Worm (Caenorhabditis elegans): ENCODE data around the gene cnt-2.

Gene cnt-2

DNA sequence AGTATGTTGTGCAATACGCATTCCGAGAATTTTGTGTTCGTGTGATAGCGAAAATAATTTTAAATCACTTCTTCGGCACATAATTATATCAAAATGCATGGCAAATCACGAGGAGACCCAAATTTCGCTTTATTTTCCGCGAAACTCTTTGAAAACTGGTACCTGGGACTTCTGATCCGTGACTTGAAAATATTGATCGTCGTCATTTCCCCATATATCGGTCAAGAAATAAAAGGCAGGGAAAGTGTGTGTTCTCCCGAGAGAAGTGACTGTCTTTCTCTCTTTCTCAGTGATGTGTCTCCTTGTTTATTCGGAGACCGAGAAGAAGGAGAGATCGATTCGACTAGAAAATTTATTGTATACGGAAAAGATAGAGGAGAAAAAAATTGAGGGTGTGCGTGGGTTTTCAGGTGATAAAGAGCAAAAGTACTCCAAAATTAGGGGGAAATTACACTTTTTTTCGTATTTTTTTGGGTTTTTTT is 56.4 kb downstream of the cnt-2 start, which contains the start of gene W09D10.5 (continued):
- TF ChIP-seq ceh-63 (GFP tag; optimal IDR thresholded peaks at IDR 0.05), result no peak
- no peak for TF ChIP-seq pag-3 (tag; optimal IDR thresholded peaks at IDR 0.05; ENCODE audit: borderline replicate concordance, insufficient read depth)
- no peak for TF ChIP-seq hlh-4 (tag; optimal IDR thresholded peaks at IDR 0.05)
- no peak for TF ChIP-seq aly-2 (tag; optimal IDR thresholded peaks at IDR 0.05)
- no peak for TF ChIP-seq ceh-82 (tag; optimal IDR thresholded peaks at IDR 0.05)
- no peak for TF ChIP-seq ceh-88 (GFP tag; IDR thresholded peaks at IDR 0.05)
- TF ChIP-seq unc-30 (tag; optimal IDR thresholded peaks at IDR 0.05), result no peak
- TF ChIP-seq mab-9 (GFP tag; IDR thresholded peaks at IDR 0.05), result no peak
- no peak for TF ChIP-seq mdl-1 (tag; optimal IDR thresholded peaks at IDR 0.05)
- no peak for TF ChIP-seq sox-4 (tag; optimal IDR thresholded peaks at IDR 0.05)
- no peak for TF ChIP-seq nhr-76 (tag; optimal IDR thresholded peaks at IDR 0.05)
- TF ChIP-seq lsy-2 (tag; optimal IDR thresholded peaks at IDR 0.05), result peak in 1 of 2 experiments; percentile 40
- no peak for TF ChIP-seq elt-3 (tag; optimal IDR thresholded peaks at IDR 0.05)
- TF ChIP-seq nhr-20 (tag; optimal IDR thresholded peaks at IDR 0.05), result peak; percentile 15
- TF ChIP-seq mef-2 (tag; optimal IDR thresholded peaks at IDR 0.05), result no peak
- peak; percentile 94 for TF ChIP-seq blmp-1 (tag; optimal IDR thresholded peaks at IDR 0.05)
- no peak for TF ChIP-seq elt-2 (tag; optimal IDR thresholded peaks at IDR 0.05)
- no peak for TF ChIP-seq dpl-1 (GFP tag; optimal IDR thresholded peaks at IDR 0.05)
- TF ChIP-seq nhr-71 (tag; optimal IDR thresholded peaks at IDR 0.05), result peak; percentile 4
- no peak for TF ChIP-seq fos-1 (tag; optimal IDR thresholded peaks at IDR 0.05)
- TF ChIP-seq C04F5.9 (tag; optimal IDR thresholded peaks at IDR 0.05), result no peak
- TF ChIP-seq alr-1 (tag; optimal IDR thresholded peaks at IDR 0.05; ENCODE audit: borderline replicate concordance), result no peak
- no peak for TF ChIP-seq C34B4.2 (tag; optimal IDR thresholded peaks at IDR 0.05)
- no peak for TF ChIP-seq unc-86 (tag; optimal IDR thresholded peaks at IDR 0.05)
- TF ChIP-seq ets-5 (GFP tag; IDR thresholded peaks at IDR 0.05), result no peak
- TF ChIP-seq ama-1 (optimal IDR thresholded peaks at IDR 0.05), result peak; percentile 29
- TF ChIP-seq ces-1 (GFP tag; optimal IDR thresholded peaks at IDR 0.05), result no peak
- no peak for TF ChIP-seq lin-15B (tag; optimal IDR thresholded peaks at IDR 0.05)
- no peak for TF ChIP-seq fkh-4 (tag; optimal IDR thresholded peaks at IDR 0.05; ENCODE audit: borderline replicate concordance)
- no peak for TF ChIP-seq hlh-17 (GFP tag; optimal IDR thresholded peaks at IDR 0.05; ENCODE audit: borderline replicate concordance)
- TF ChIP-seq mep-1 (tag; optimal IDR thresholded peaks at IDR 0.05), result peak; percentile 27
- no peak for TF ChIP-seq egl-13 (tag; optimal IDR thresholded peaks at IDR 0.05)
- TF ChIP-seq aha-1 (tag; optimal IDR thresholded peaks at IDR 0.05), result no peak
- no peak for TF ChIP-seq skn-1 (tag; optimal IDR thresholded peaks at IDR 0.05)
- TF ChIP-seq nhr-84 (tag; optimal IDR thresholded peaks at IDR 0.05), result no peak
- no peak for TF ChIP-seq unc-62 (GFP tag; optimal IDR thresholded peaks at IDR 0.05)
- TF ChIP-seq F16B12.6 (tag; optimal IDR thresholded peaks at IDR 0.05), result no peak
- TF ChIP-seq sup-37 (GFP tag; optimal IDR thresholded peaks at IDR 0.05), result no peak
- TF ChIP-seq zag-1 (tag; optimal IDR thresholded peaks at IDR 0.05), result no peak
- no peak for TF ChIP-seq unc-130 (tag; optimal IDR thresholded peaks at IDR 0.05)

DNA sequence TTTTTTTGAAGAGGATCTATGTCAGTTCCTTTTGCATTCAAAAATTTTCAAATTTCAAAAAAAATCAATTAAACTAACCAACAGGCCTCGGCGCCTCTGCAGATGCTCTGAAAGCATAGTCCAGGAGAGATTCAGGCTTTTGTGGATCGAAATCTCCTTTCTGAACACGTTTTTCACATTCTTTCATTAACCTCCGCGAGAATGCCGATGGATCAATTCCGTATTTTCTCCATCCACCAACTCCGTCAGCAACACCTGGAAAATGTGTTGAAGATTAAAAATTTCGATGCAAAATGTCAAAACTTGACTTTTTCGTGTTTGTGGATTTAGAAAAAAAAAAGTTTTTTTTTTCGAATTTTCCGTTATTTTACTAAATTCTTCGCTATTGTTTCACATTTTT is 59.7 kb downstream of the cnt-2 start:
- TF ChIP-seq ceh-8 (GFP tag; optimal IDR thresholded peaks at IDR 0.05) (peak; percentile 18), ztf-11 (tag; optimal IDR thresholded peaks at IDR 0.05) (no peak)

- TF ChIP-seq xbp-1 (tag; optimal IDR thresholded peaks at IDR 0.05), result no peak
- no peak for TF ChIP-seq nhr-90 (tag; optimal IDR thresholded peaks at IDR 0.05; ENCODE audit: poor library complexity)
- TF ChIP-seq mep-1 (tag; optimal IDR thresholded peaks at IDR 0.05), result no peak
- TF ChIP-seq unc-62 (GFP tag; optimal IDR thresholded peaks at IDR 0.05), result no peak
- no peak for TF ChIP-seq unc-30 (tag; optimal IDR thresholded peaks at IDR 0.05)
- no peak for TF ChIP-seq isw-1 (GFP tag; IDR thresholded peaks at IDR 0.05)
- TF ChIP-seq lin-14 (GFP tag; optimal IDR thresholded peaks at IDR 0.05), result peak; percentile 52
- no peak for TF ChIP-seq efl-1 (optimal IDR thresholded peaks at IDR 0.05)
- TF ChIP-seq efl-1 (GFP tag; optimal IDR thresholded peaks at IDR 0.05 in 1 of 2), result peak in 1 of 2 experiments; percentile 22
- TF ChIP-seq tlp-1 (tag; optimal IDR thresholded peaks at IDR 0.05), result no peak
- no peak for TF ChIP-seq snpc-4 (tag; optimal IDR thresholded peaks at IDR 0.05)
- TF ChIP-seq nhr-71 (tag; optimal IDR thresholded peaks at IDR 0.05), result peak; percentile 31
Observed at ce11 chrIII:10716091-10716490, 61.3 kb downstream of the cnt-2 start, which contains the start of gene W09D10.4. TSS of gene W09D10.4 (minus strand) at chrIII:10716191.
